Worm (Caenorhabditis elegans) whole organism, L3 larva: ENCODE measurements around the gene cmd-1.
A peak's percentile ranks its signal among the peaks of the same experiment; 100 is the strongest.

Source experiments
- R02D3.7 ChIP-seq: fragments of 150-350 bp; optimal IDR thresholded peaks from 2 replicates; lab custom pipeline; 2014; ENCODE audit warnings: missing biosample characterization, missing genetic modification characterization
- ZK546.5 ChIP-seq: sonication (generic microtip); optimal IDR thresholded peaks from 2 replicates; lab custom pipeline; 2017; ENCODE audit warnings: missing biosample characterization, missing genetic modification characterization
- aly-2 ChIP-seq: fragments of 150-350 bp; optimal IDR thresholded peaks from 2 replicates; lab custom pipeline; 2014; ENCODE audit warnings: missing biosample characterization, missing genetic modification characterization
- ama-1 ChIP-seq: fragments of 150-350 bp; optimal IDR thresholded peaks from 2 replicates; lab custom pipeline; 2018
- ceh-16 ChIP-seq: sonication (generic microtip); optimal IDR thresholded peaks from 2 replicates; lab custom pipeline; 2017; ENCODE audit warnings: missing biosample characterization, missing genetic modification characterization
- ceh-28 ChIP-seq: fragments of 150-350 bp; optimal IDR thresholded peaks from 2 replicates; lab custom pipeline; 2014; ENCODE audit warnings: missing biosample characterization, missing genetic modification reagents, missing genetic modification characterization
- ceh-82 ChIP-seq: fragments of 150-350 bp; optimal IDR thresholded peaks from 2 replicates; lab custom pipeline; 2014; ENCODE audit warnings: missing biosample characterization, missing genetic modification characterization
- ceh-9 ChIP-seq: sonication (generic microtip); optimal IDR thresholded peaks from 2 replicates; lab custom pipeline; 2018; ENCODE audit warnings: missing biosample characterization, missing genetic modification characterization
- daf-12 ChIP-seq: fragments of 150-350 bp; optimal IDR thresholded peaks from 2 replicates; lab custom pipeline; 2014; ENCODE audit warnings: missing biosample characterization, missing genetic modification reagents, missing genetic modification characterization
- egl-5 ChIP-seq: fragments of 150-350 bp; optimal IDR thresholded peaks from 2 replicates; lab custom pipeline; 2017; ENCODE audit warnings: missing biosample characterization, missing genetic modification reagents, missing genetic modification characterization, inconsistent platforms
- elt-1 ChIP-seq: fragments of 150-350 bp; optimal IDR thresholded peaks from 2 replicates; lab custom pipeline; 2014; ENCODE audit warnings: missing biosample characterization, missing genetic modification characterization
- elt-2 ChIP-seq: sonication (generic microtip); optimal IDR thresholded peaks from 2 replicates; lab custom pipeline; 2016; ENCODE audit warnings: missing genetic modification reagents, mild to moderate bottlenecking, missing genetic modification characterization, missing compliant biosample characterization
- elt-3 ChIP-seq, 3 experiments: fragments of 150-350 bp in 1 of 3; sonication (generic microtip) in 2 of 3; optimal IDR thresholded peaks; 2 replicates in 2 of 3; 4 replicates in 1 of 3; lab custom pipeline; 2014 to 2017; ENCODE audit warnings: missing biosample characterization in 3 of 3, missing genetic modification characterization in 3 of 3
- eor-1 ChIP-seq, 2 experiments: fragments of 150-350 bp; optimal IDR thresholded peaks; 2 replicates each; lab custom pipeline; 2014 to 2018; ENCODE audit warnings: missing biosample characterization in 2 of 2, missing genetic modification characterization in 2 of 2
- fkh-10 ChIP-seq: sonication (generic microtip); optimal IDR thresholded peaks from 2 replicates; lab custom pipeline; 2017; ENCODE audit warnings: missing biosample characterization, missing genetic modification reagents, missing genetic modification characterization
- fkh-2 ChIP-seq: fragments of 150-350 bp; optimal IDR thresholded peaks from 2 replicates; lab custom pipeline; 2014; ENCODE audit warnings: missing biosample characterization, missing genetic modification reagents, missing genetic modification characterization
- fos-1 ChIP-seq: fragments of 150-350 bp; optimal IDR thresholded peaks from 2 replicates; lab custom pipeline; 2014; ENCODE audit warnings: missing biosample characterization, missing genetic modification characterization
- hmg-11 ChIP-seq: sonication (generic microtip); optimal IDR thresholded peaks from 2 replicates; lab custom pipeline; 2016; ENCODE audit warnings: missing genetic modification characterization, missing compliant biosample characterization
- jun-1 ChIP-seq: fragments of 150-350 bp; optimal IDR thresholded peaks from 2 replicates; lab custom pipeline; 2014; ENCODE audit warnings: missing biosample characterization, missing genetic modification reagents, missing genetic modification characterization
- lin-15B ChIP-seq: fragments of 150-350 bp; optimal IDR thresholded peaks from 2 replicates; lab custom pipeline; 2014; ENCODE audit warnings: missing biosample characterization, missing genetic modification characterization
- lsy-12 ChIP-seq: sonication (generic microtip); optimal IDR thresholded peaks from 2 replicates; lab custom pipeline; 2016; ENCODE audit warnings: mild to moderate bottlenecking, missing genetic modification characterization, missing compliant biosample characterization
- mdl-1 ChIP-seq: fragments of 150-350 bp; optimal IDR thresholded peaks from 2 replicates; lab custom pipeline; 2014; ENCODE audit warnings: missing biosample characterization, missing genetic modification characterization
- mml-1 ChIP-seq: fragments of 150-350 bp; sonication (generic microtip); optimal IDR thresholded peaks from 3 replicates; lab custom pipeline; 2014; ENCODE audit warnings: missing biosample characterization, missing genetic modification characterization
- nhr-11 ChIP-seq: fragments of 150-350 bp; optimal IDR thresholded peaks from 2 replicates; lab custom pipeline; 2014; ENCODE audit warnings: missing biosample characterization, missing genetic modification characterization
- nhr-23 ChIP-seq: fragments of 150-350 bp; optimal IDR thresholded peaks from 2 replicates; lab custom pipeline; 2014; ENCODE audit warnings: missing biosample characterization, missing genetic modification reagents, missing genetic modification characterization
- nhr-25 ChIP-seq: sonication (generic microtip); optimal IDR thresholded peaks from 2 replicates; lab custom pipeline; 2017; ENCODE audit warnings: missing biosample characterization, missing genetic modification characterization
- nhr-43 ChIP-seq: sonication (generic microtip); optimal IDR thresholded peaks from 2 replicates; lab custom pipeline; 2016; ENCODE audit warnings: mild to moderate bottlenecking, missing genetic modification characterization, missing compliant biosample characterization; ENCODE audit not compliant: poor library complexity, severe bottlenecking
- nhr-67 ChIP-seq: fragments of 150-350 bp; optimal IDR thresholded peaks from 2 replicates; lab custom pipeline; 2014; ENCODE audit warnings: missing biosample characterization, missing genetic modification characterization
- nhr-76 ChIP-seq: fragments of 150-350 bp; sonication (generic microtip); optimal IDR thresholded peaks from 5 replicates; lab custom pipeline; 2014; ENCODE audit warnings: missing biosample characterization, missing genetic modification characterization
- nhr-77 ChIP-seq: fragments of 150-350 bp; optimal IDR thresholded peaks from 2 replicates; lab custom pipeline; 2014; ENCODE audit warnings: missing biosample characterization, missing genetic modification characterization
- pha-4 ChIP-seq: fragments of 150-350 bp; optimal IDR thresholded peaks from 2 replicates; lab custom pipeline; 2014; ENCODE audit warnings: missing biosample characterization, missing genetic modification reagents, missing genetic modification characterization
- pqm-1 ChIP-seq: fragments of 150-350 bp; optimal IDR thresholded peaks from 2 replicates; lab custom pipeline; 2017; ENCODE audit warnings: missing biosample characterization, missing genetic modification characterization, inconsistent platforms
- skn-1 ChIP-seq: fragments of 150-350 bp; optimal IDR thresholded peaks from 2 replicates; lab custom pipeline; 2014; ENCODE audit warnings: missing biosample characterization, missing genetic modification characterization
- snpc-4 ChIP-seq: fragments of 150-350 bp; optimal IDR thresholded peaks from 2 replicates; lab custom pipeline; 2014; ENCODE audit warnings: missing biosample characterization, missing genetic modification characterization
- unc-39 ChIP-seq: sonication (generic microtip); optimal IDR thresholded peaks from 4 replicates; lab custom pipeline; 2017; ENCODE audit warnings: missing biosample characterization, missing genetic modification characterization
- unc-62 ChIP-seq: fragments of 150-350 bp; sonication (generic microtip); optimal IDR thresholded peaks from 4 replicates; lab custom pipeline; 2014; ENCODE audit warnings: missing biosample characterization, missing genetic modification reagents, missing genetic modification characterization
- zag-1 ChIP-seq: fragments of 150-350 bp; optimal IDR thresholded peaks from 2 replicates; lab custom pipeline; 2014; ENCODE audit warnings: missing biosample characterization, missing genetic modification characterization
- ztf-11 ChIP-seq: fragments of 150-350 bp; optimal IDR thresholded peaks from 2 replicates; lab custom pipeline; 2014; ENCODE audit warnings: missing biosample characterization, missing genetic modification characterization
- ztf-4 ChIP-seq: fragments of 150-350 bp; optimal IDR thresholded peaks from 2 replicates; lab custom pipeline; 2014; ENCODE audit warnings: missing biosample characterization, missing genetic modification characterization

Gene cmd-1

DNA sequence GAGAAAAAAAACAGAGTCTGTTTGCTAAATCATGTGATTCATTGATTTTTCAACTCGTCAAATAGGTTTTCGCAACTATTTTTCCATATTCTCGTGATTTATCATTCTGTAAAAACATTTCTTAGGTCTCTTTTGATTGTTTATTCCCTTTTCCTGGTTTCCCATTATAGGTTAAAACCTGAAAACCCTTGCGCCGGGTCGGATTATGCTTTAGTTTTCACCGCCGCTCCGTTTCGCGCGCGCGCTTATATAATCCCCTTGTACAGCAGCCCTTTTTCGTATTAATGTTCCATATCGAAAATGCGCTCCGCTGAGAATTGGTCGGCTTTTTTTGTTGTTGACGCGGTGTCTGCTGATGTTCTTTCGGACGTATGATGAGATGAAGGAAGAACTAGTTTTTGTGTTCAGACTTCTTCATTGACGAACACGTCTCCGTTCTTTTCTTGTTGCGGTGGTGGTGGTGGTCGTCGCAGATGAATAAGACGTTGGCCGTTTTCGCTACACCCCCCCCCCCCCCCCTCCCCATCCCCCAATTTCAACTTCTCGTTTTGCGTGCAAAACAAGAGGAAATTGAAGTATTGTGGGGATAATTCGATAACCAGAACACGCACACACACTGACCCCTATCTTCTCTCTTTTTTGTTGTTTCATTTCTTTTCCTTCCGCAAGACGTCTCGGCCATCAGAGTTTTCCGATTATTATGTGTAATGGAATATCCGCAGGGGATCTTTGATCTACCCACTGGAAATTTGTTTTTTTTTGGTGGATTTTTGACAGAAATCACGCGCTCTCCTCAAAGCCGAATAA is 1.4 kb upstream of the cmd-1 start:
- TF ChIP-seq daf-12 (tag; lab: Kevin White, UChicago) (no peak), mml-1 (tag; lab: Kevin White, UChicago) (no peak), nhr-11 (no peak), ceh-28 (tag; lab: Kevin White, UChicago) (no peak), elt-1 (no peak), skn-1 (tag; lab: Kevin White, UChicago) (no peak), elt-3 (tag; optimal IDR thresholded peaks at IDR 0.05; lab: Kevin White, UChicago) (no peak), nhr-23 (tag; lab: Kevin White, UChicago) (peak; percentile 85), fkh-10 (GFP tag; lab: Kevin White, UChicago) (no peak), ama-1 (lab: Kevin White, UChicago) (peak; percentile 75), fos-1 (no peak), ztf-4 (tag; lab: Kevin White, UChicago) (no peak), ceh-16 (tag; lab: Kevin White, UChicago) (no peak), nhr-25 (tag; lab: Kevin White, UChicago) (peak; percentile 46), snpc-4 (tag; lab: Kevin White, UChicago) (peak; percentile 19), pha-4 (tag; lab: Kevin White, UChicago) (no peak), lin-15B (tag; lab: Kevin White, UChicago) (peak; percentile 42), ceh-9 (tag; lab: Kevin White, UChicago) (no peak), nhr-43 (peak; percentile 42), elt-2 (tag; lab: Kevin White, UChicago) (no peak), fkh-2 (tag; lab: Kevin White, UChicago) (no peak), ZK546.5 (no peak), egl-5 (tag; lab: Kevin White, UChicago) (no peak), R02D3.7 (tag; lab: Kevin White, UChicago) (no peak), zag-1 (tag; lab: Kevin White, UChicago) (no peak), lsy-12 (no peak), jun-1 (tag; lab: Kevin White, UChicago) (no peak), unc-62 (GFP tag; lab: Kevin White, UChicago) (no peak), nhr-77 (tag; lab: Kevin White, UChicago) (no peak)

ce11 chrV:1156431-1156830 is 360 bp downstream of the cmd-1 start:
- TF ChIP-seq eor-1 (tag; optimal IDR thresholded peaks at IDR 0.05; lab: Kevin White, UChicago) (no peak), fkh-2 (tag; lab: Kevin White, UChicago) (no peak), nhr-43 (no peak), mdl-1 (tag; lab: Kevin White, UChicago) (no peak), unc-39 (no peak), nhr-67 (no peak)

DNA sequence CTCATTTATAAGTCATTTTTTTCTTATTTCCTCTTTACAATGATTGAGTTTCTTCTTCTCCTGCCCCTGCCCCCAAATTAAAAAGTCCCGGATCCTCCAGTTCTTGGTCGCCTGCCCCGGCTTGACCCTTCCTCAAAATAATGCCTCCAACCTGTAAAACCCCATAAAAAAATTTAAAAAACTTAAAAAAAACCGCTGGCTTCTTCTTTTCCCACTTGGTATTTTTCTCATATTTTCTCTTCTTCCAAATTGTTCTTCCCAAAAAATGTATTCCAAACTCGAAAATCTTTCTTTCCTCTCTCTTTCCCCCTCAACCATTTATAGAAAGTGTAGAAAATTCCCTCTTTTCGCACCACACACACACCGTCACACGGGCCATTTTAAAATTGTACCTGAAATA is 1.4 kb downstream of the cmd-1 start:
- TF ChIP-seq ceh-28 (tag; lab: Kevin White, UChicago) (no peak), fos-1 (no peak), ztf-4 (tag; lab: Kevin White, UChicago) (no peak), nhr-11 (no peak), daf-12 (tag; lab: Kevin White, UChicago) (no peak), mdl-1 (tag; lab: Kevin White, UChicago) (no peak), lsy-12 (no peak), elt-1 (no peak), ceh-82 (tag; lab: Kevin White, UChicago) (no peak), snpc-4 (tag; lab: Kevin White, UChicago) (no peak)
- TF ChIP-seq, all 47 proteins: peak for 0

DNA sequence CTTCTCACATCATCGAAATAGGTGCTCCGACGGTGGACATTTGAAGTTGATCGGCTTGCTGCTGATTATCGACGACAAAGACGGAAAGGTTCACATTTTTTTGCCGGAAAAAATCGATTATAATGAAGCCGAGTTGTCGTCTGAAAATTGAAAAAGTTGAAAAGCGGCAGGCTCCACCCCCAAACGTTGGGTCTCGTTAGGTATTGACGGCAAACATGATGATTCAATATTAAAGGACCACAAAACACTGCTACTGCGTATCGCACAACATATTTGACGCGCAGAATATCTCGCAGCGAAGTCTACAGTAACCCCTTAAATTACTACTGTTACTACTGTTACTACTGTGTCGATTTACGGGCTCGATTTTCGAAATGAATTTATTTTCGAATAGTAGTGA is 2.2 kb downstream of the cmd-1 start:
- TF ChIP-seq nhr-43, result peak; percentile 33
- peak; percentile 70 for TF ChIP-seq lsy-12
- peak; percentile 75 for TF ChIP-seq ama-1 (lab: Kevin White, UChicago)
- TF ChIP-seq ztf-4 (tag; lab: Kevin White, UChicago), result peak; percentile 64
- no peak for TF ChIP-seq nhr-11

DNA sequence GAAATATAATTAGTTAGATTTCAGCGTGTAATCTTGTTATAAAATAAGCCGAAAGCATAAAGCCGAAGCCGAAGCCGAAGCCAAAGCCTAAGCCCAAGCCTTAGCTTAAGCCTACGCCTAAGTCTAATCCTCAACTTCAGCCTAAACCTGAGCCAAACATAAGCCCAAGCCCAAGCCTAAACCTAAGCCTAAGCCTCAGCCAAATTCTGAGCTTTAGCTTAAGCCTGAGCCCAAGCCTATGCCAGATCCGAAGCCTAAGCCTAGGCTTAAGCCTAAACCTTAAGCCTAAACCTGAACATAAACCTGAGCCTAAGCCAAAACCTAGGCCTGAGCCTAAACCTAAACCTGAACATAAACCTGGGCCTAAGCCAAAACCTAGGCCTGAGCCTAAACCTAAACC is 4.6 kb downstream of the cmd-1 start:
- TF ChIP-seq hmg-11 (tag; lab: Kevin White, UChicago) (no peak), ztf-11 (tag; lab: Kevin White, UChicago) (no peak), nhr-76 (tag; lab: Kevin White, UChicago) (no peak), ceh-9 (tag; lab: Kevin White, UChicago) (no peak), lin-15B (tag; lab: Kevin White, UChicago) (no peak), fos-1 (no peak), unc-39 (no peak), ztf-4 (tag; lab: Kevin White, UChicago) (no peak), pqm-1 (tag; lab: Kevin White, UChicago) (no peak), ama-1 (lab: Kevin White, UChicago) (no peak), nhr-25 (tag; lab: Kevin White, UChicago) (no peak), ceh-82 (tag; lab: Kevin White, UChicago) (no peak), nhr-23 (tag; lab: Kevin White, UChicago) (no peak), skn-1 (tag; lab: Kevin White, UChicago) (no peak), unc-62 (GFP tag; lab: Kevin White, UChicago) (no peak), elt-3 (tag; optimal IDR thresholded peaks at IDR 0.05; lab: Kevin White, UChicago) (no peak), ceh-16 (tag; lab: Kevin White, UChicago) (no peak), ZK546.5 (no peak), aly-2 (no peak)
